Worm (Caenorhabditis elegans) whole organism, late embryonic: ENCODE results near the gene col-97.

Source experiments
- ceh-22 ChIP-seq: sonication (generic microtip); optimal IDR thresholded peaks from 2 replicates; lab custom pipeline; 2017; ENCODE audit warnings: missing biosample characterization, missing genetic modification characterization
- nfya-1 ChIP-seq: sonication (generic microtip); optimal IDR thresholded peaks from 2 replicates; lab custom pipeline; 2017; ENCODE audit warnings: missing genetic modification characterization, mild to moderate bottlenecking, missing compliant biosample characterization, antibody characterized with exemption, moderate library complexity
- tbx-2 ChIP-seq: sonication (generic microtip); optimal IDR thresholded peaks from 2 replicates; lab custom pipeline; 2016; ENCODE audit warnings: missing genetic modification characterization, missing compliant biosample characterization

ce11 chrIII:12966895-12967294 is 26.6 kb downstream of the col-97 start, which contains the start of gene ttm-1:
- TF ChIP-seq tbx-2 (no peak), ceh-22 (tag; lab: Kevin White, UChicago) (no peak), nfya-1 (tag; lab: Kevin White, UChicago) (no peak)
